Worm (Caenorhabditis elegans) whole organism, young adult: ENCODE measurements around the gene snr-6.

Experiments used
- F22D6.2 ChIP-seq: sonication (generic microtip); optimal IDR thresholded peaks from 2 replicates; lab custom pipeline; 2016; ENCODE audit warnings: mild to moderate bottlenecking, missing genetic modification characterization, missing compliant biosample characterization
- F57C9.4 ChIP-seq: sonication (generic microtip); optimal IDR thresholded peaks from 2 replicates; lab custom pipeline; 2017; ENCODE audit warnings: mild to moderate bottlenecking, missing genetic modification characterization, missing compliant biosample characterization
- K12H6.12 ChIP-seq: fragments of 200-800 bp; sonication (Bioruptor generic); optimal IDR thresholded peaks from 2 replicates; lab custom pipeline; 2018; ENCODE audit warnings: mild to moderate bottlenecking, missing genetic modification characterization, missing compliant biosample characterization
- somi-1 ChIP-seq: fragments of 200-800 bp; sonication (Bioruptor generic); optimal IDR thresholded peaks from 2 replicates; lab custom pipeline; 2018; ENCODE audit warnings: mild to moderate bottlenecking, missing genetic modification characterization, missing compliant biosample characterization
- ztf-26 ChIP-seq: sonication (generic microtip); optimal IDR thresholded peaks from 2 replicates; lab custom pipeline; 2017; ENCODE audit warnings: missing genetic modification characterization, missing compliant biosample characterization
- ztf-6 ChIP-seq: fragments of 200-800 bp; sonication (Bioruptor generic); IDR thresholded peaks from 2 replicates; pipeline ENCODE4 v1.3.6; 2022; ENCODE audit warnings: missing genetic modification reagents, missing genetic modification characterization, missing compliant biosample characterization

ce11 chrIII:12424066-12424465 is 5.4 kb downstream of the snr-6 start:
- TF ChIP-seq F22D6.2 (tag; lab: Kevin White, UChicago) = no peak
- no peak for TF ChIP-seq ztf-6
- TF ChIP-seq ztf-26 (tag; lab: Kevin White, UChicago) = no peak
- no peak for TF ChIP-seq K12H6.12 (tag; lab: Kevin White, UChicago)
- no peak for TF ChIP-seq somi-1 (GFP tag; lab: Kevin White, UChicago)
- TF ChIP-seq F57C9.4 (tag; lab: Kevin White, UChicago) = no peak
